Fruit fly (Drosophila melanogaster) whole organism, embryonic: ENCODE results near the gene CG13810.
A peak's percentile ranks its signal among the peaks of the same experiment; 100 is the strongest.

ENCODE experiments used
- Abd-B ChIP-seq: fragments of 200-800 bp; sonication (Bioruptor generic); optimal IDR thresholded peaks from 2 replicates; lab custom pipeline; 2018; ENCODE audit warnings: missing biosample characterization, mild to moderate bottlenecking, missing genetic modification characterization, moderate library complexity
- Bgb ChIP-seq: fragments of 200-800 bp; sonication (Bioruptor generic); IDR thresholded peaks from 2 replicates; pipeline ENCODE4 v1.3.6; 2022; ENCODE audit warnings: missing biosample characterization, missing genetic modification characterization; ENCODE audit not compliant: partially characterized antibody
- CG11723 ChIP-seq: fragments of 200-800 bp; sonication (Bioruptor generic); optimal IDR thresholded peaks from 2 replicates; lab custom pipeline; 2017; ENCODE audit warnings: missing biosample characterization, mild to moderate bottlenecking, missing genetic modification characterization
- CG12071 ChIP-seq: fragments of 200-800 bp; sonication (Bioruptor generic); optimal IDR thresholded peaks from 3 replicates; lab custom pipeline; 2018; ENCODE audit warnings: missing biosample characterization, mild to moderate bottlenecking, missing genetic modification characterization
- CG14965 ChIP-seq: fragments of 200-800 bp; sonication (Bioruptor generic); optimal IDR thresholded peaks from 2 replicates; lab custom pipeline; 2016; ENCODE audit warnings: missing biosample characterization, missing genetic modification characterization, borderline replicate concordance
- CG2129 ChIP-seq: fragments of 200-800 bp; sonication (Bioruptor generic); IDR thresholded peaks from 2 replicates; pipeline ENCODE4 v1.3.6; 2022; ENCODE audit warnings: missing biosample characterization, missing genetic modification characterization; ENCODE audit not compliant: partially characterized antibody
- CG34422 ChIP-seq: fragments of 200-800 bp; sonication (Bioruptor generic); IDR thresholded peaks from 3 replicates; pipeline ENCODE4 v1.3.6; 2022; ENCODE audit warnings: missing biosample characterization, missing genetic modification characterization
- CG4617 ChIP-seq: fragments of 200-800 bp; sonication (Bioruptor generic); optimal IDR thresholded peaks from 3 replicates; lab custom pipeline; 2016; ENCODE audit warnings: missing biosample characterization, missing genetic modification characterization, borderline replicate concordance
- CG5245 ChIP-seq: fragments of 200-800 bp; sonication (Bioruptor generic); optimal IDR thresholded peaks from 3 replicates; lab custom pipeline; 2016; ENCODE audit warnings: missing biosample characterization, missing genetic modification characterization
- CG6683 ChIP-seq: fragments of 200-800 bp; sonication (Bioruptor generic); optimal IDR thresholded peaks from 2 replicates; lab custom pipeline; 2017; ENCODE audit warnings: missing biosample characterization, mild to moderate bottlenecking, missing genetic modification characterization, missing genetic modification reagents
- CG7745 ChIP-seq: fragments of 200-800 bp; sonication (Bioruptor generic); optimal IDR thresholded peaks from 2 replicates; lab custom pipeline; 2018; ENCODE audit warnings: missing biosample characterization, mild to moderate bottlenecking, missing genetic modification characterization, moderate library complexity
- CG7963 ChIP-seq: fragments of 200-800 bp; sonication (Bioruptor generic); IDR thresholded peaks from 3 replicates; pipeline ENCODE4 v1.3.6; 2022; ENCODE audit warnings: missing biosample characterization, missing genetic modification characterization; ENCODE audit not compliant: partially characterized antibody
- CG8290 ChIP-seq, 3 experiments: fragments of 200-800 bp; sonication (Bioruptor generic); optimal IDR thresholded peaks; 2 replicates each; lab custom pipeline; 2016 to 2019; ENCODE audit warnings: missing biosample characterization in 3 of 3, missing genetic modification characterization in 3 of 3, mild to moderate bottlenecking in 2 of 3, moderate library complexity in 1 of 3
- CG9215 ChIP-seq: fragments of 200-800 bp; sonication (Bioruptor generic); IDR thresholded peaks from 2 replicates; pipeline ENCODE4 v1.3.6; 2022; ENCODE audit warnings: missing biosample characterization, missing genetic modification characterization
- CTCF ChIP-seq: fragments of 200-800 bp; sonication (Bioruptor generic); optimal IDR thresholded peaks from 2 replicates; lab custom pipeline; 2017; ENCODE audit warnings: missing biosample characterization, mild to moderate bottlenecking, missing genetic modification characterization, moderate library complexity
- CkIIα-i1 ChIP-seq: fragments of 200-800 bp; sonication (Bioruptor generic); IDR thresholded peaks from 2 replicates; pipeline ENCODE4 v1.3.6; 2022; ENCODE audit warnings: missing biosample characterization, missing genetic modification characterization
- CoRest ChIP-seq: fragments of 200-800 bp; sonication (Bioruptor generic); optimal IDR thresholded peaks from 3 replicates; lab custom pipeline; 2018; ENCODE audit warnings: missing biosample characterization, mild to moderate bottlenecking, missing genetic modification characterization, moderate library complexity
- D19A ChIP-seq: fragments of 200-800 bp; optimal IDR thresholded peaks from 3 replicates; lab custom pipeline; 2019; ENCODE audit warnings: missing biosample characterization, mild to moderate bottlenecking, missing genetic modification characterization, moderate library complexity
- Doc2 ChIP-seq: fragments of 200-800 bp; sonication (Bioruptor generic); IDR thresholded peaks from 2 replicates; pipeline ENCODE4 v1.3.6; 2022; ENCODE audit warnings: missing biosample characterization, missing genetic modification characterization
- Drgx ChIP-seq: fragments of 200-800 bp; sonication (Bioruptor generic); IDR thresholded peaks from 2 replicates; pipeline ENCODE4 v1.3.6; 2022; ENCODE audit warnings: missing biosample characterization, missing genetic modification characterization
- ERR ChIP-seq: fragments of 200-800 bp; sonication (Bioruptor generic); optimal IDR thresholded peaks from 2 replicates; lab custom pipeline; 2016; ENCODE audit warnings: missing biosample characterization, missing genetic modification characterization
- HHEX ChIP-seq: fragments of 200-800 bp; sonication (Bioruptor generic); optimal IDR thresholded peaks from 3 replicates; lab custom pipeline; 2017; ENCODE audit warnings: missing biosample characterization, mild to moderate bottlenecking, missing genetic modification characterization, missing genetic modification reagents
- HLH3B ChIP-seq: fragments of 200-800 bp; sonication (Bioruptor generic); IDR thresholded peaks from 2 replicates; pipeline ENCODE4 v1.3.6; 2022; ENCODE audit warnings: missing biosample characterization, missing genetic modification characterization
- Hr51 ChIP-seq, 2 experiments: fragments of 200-800 bp; sonication (Bioruptor generic); optimal IDR thresholded peaks; 2 replicates in 1 of 2; 3 replicates in 1 of 2; lab custom pipeline; 2016 to 2018; ENCODE audit warnings: missing biosample characterization in 2 of 2, missing genetic modification characterization in 2 of 2, mild to moderate bottlenecking in 1 of 2, moderate library complexity in 1 of 2
- Oli ChIP-seq: fragments of 200-800 bp; sonication (Bioruptor generic); optimal IDR thresholded peaks from 2 replicates; lab custom pipeline; 2018; ENCODE audit warnings: missing biosample characterization, mild to moderate bottlenecking, missing genetic modification characterization, moderate library complexity
- Pdp1 ChIP-seq, 2 experiments: fragments of 200-800 bp; sonication (Bioruptor generic); optimal IDR thresholded peaks; 3 replicates each; lab custom pipeline; 2016; ENCODE audit warnings: missing biosample characterization in 2 of 2, missing genetic modification characterization in 2 of 2, mild to moderate bottlenecking in 1 of 2, moderate library complexity in 1 of 2
- Poxn ChIP-seq: fragments of 200-800 bp; sonication (Bioruptor generic); IDR thresholded peaks from 2 replicates; pipeline ENCODE4 v1.3.6; 2022; ENCODE audit warnings: missing biosample characterization, missing genetic modification characterization
- Sox102F ChIP-seq: fragments of 200-800 bp; sonication (Bioruptor generic); optimal IDR thresholded peaks from 2 replicates; lab custom pipeline; 2018; ENCODE audit warnings: missing biosample characterization, mild to moderate bottlenecking, missing genetic modification characterization, moderate library complexity
- Trl ChIP-seq, 3 experiments: fragments of >200 bp in 2 of 3; fragments of 200-800 bp in 1 of 3; sonication (Bioruptor generic) in 1 of 3; optimal IDR thresholded peaks; 2 replicates in 1 of 3; 3 replicates in 2 of 3; lab custom pipeline; 2016 to 2017; ENCODE audit warnings: missing biosample characterization in 1 of 3, missing genetic modification characterization in 1 of 3
- al ChIP-seq: fragments of 200-800 bp; sonication (Bioruptor generic); IDR thresholded peaks from 2 replicates; pipeline ENCODE4 v1.3.6; 2022; ENCODE audit warnings: missing biosample characterization, missing genetic modification characterization
- amos ChIP-seq: fragments of 200-800 bp; sonication (Bioruptor generic); IDR thresholded peaks from 2 replicates; pipeline ENCODE4 v1.3.6; 2022; ENCODE audit warnings: missing biosample characterization, missing genetic modification characterization; ENCODE audit not compliant: partially characterized antibody
- bab2 ChIP-seq: fragments of 200-800 bp; sonication (Bioruptor generic); optimal IDR thresholded peaks from 2 replicates; lab custom pipeline; 2016; ENCODE audit warnings: missing biosample characterization, missing genetic modification characterization
- bsh ChIP-seq, 2 experiments: fragments of 200-800 bp; sonication (Bioruptor generic); optimal IDR thresholded peaks; 2 replicates each; lab custom pipeline; 2017 to 2018; ENCODE audit warnings: mild to moderate bottlenecking in 2 of 2, missing biosample characterization in 2 of 2, missing genetic modification characterization in 2 of 2, moderate library complexity in 1 of 2
- chinmo ChIP-seq: fragments of 200-800 bp; sonication (Bioruptor generic); IDR thresholded peaks from 4 replicates; pipeline ENCODE4 v1.3.6; 2022; ENCODE audit warnings: missing biosample characterization, missing genetic modification characterization; ENCODE audit not compliant: partially characterized antibody
- da ChIP-seq: fragments of 200-800 bp; sonication (Bioruptor generic); optimal IDR thresholded peaks from 2 replicates; lab custom pipeline; 2016; ENCODE audit warnings: missing biosample characterization, missing genetic modification characterization
- gem ChIP-seq: fragments of 200-800 bp; sonication (Bioruptor generic); optimal IDR thresholded peaks from 2 replicates; lab custom pipeline; 2019; ENCODE audit warnings: missing biosample characterization, mild to moderate bottlenecking, missing genetic modification characterization, moderate library complexity
- kah ChIP-seq: fragments of 200-800 bp; sonication (Bioruptor generic); optimal IDR thresholded peaks from 2 replicates; lab custom pipeline; 2018; ENCODE audit warnings: missing biosample characterization, mild to moderate bottlenecking, missing genetic modification characterization
- kni ChIP-seq: fragments of 200-800 bp; sonication (Bioruptor generic); optimal IDR thresholded peaks from 3 replicates; lab custom pipeline; 2017; ENCODE audit warnings: mild to moderate bottlenecking, missing biosample characterization, missing genetic modification reagents, missing genetic modification characterization
- nerfin-2 ChIP-seq: fragments of 200-800 bp; sonication (Bioruptor generic); IDR thresholded peaks from 2 replicates; pipeline ENCODE4 v1.3.6; 2022; ENCODE audit warnings: missing biosample characterization, missing genetic modification characterization; ENCODE audit not compliant: partially characterized antibody
- nom ChIP-seq: fragments of 200-800 bp; sonication (Bioruptor generic); optimal IDR thresholded peaks from 2 replicates; lab custom pipeline; 2017; ENCODE audit warnings: missing biosample characterization, missing genetic modification characterization, mild to moderate bottlenecking, moderate library complexity, missing genetic modification reagents
- pan ChIP-seq, 4 experiments: fragments of >200 bp in 3 of 4; fragments of 200-800 bp in 1 of 4; sonication (Bioruptor generic) in 1 of 4; optimal IDR thresholded peaks in 3 of 4; IDR thresholded peaks in 1 of 4; 2 replicates each; pipeline versions ENCODE4 v1.3.6 to Lab custom; 2017 to 2022; ENCODE audit warnings: missing biosample characterization in 2 of 4, missing genetic modification characterization in 2 of 4, mixed read lengths in 1 of 4
- row ChIP-seq: fragments of 200-800 bp; sonication (Bioruptor generic); IDR thresholded peaks from 3 replicates; pipeline ENCODE4 v1.3.6; 2022; ENCODE audit warnings: missing biosample characterization, missing genetic modification characterization
- shn ChIP-seq: fragments of 200-800 bp; sonication (Bioruptor generic); optimal IDR thresholded peaks from 3 replicates; lab custom pipeline; 2016; ENCODE audit warnings: missing biosample characterization, missing genetic modification characterization
- sna ChIP-seq: fragments of 200-800 bp; sonication (Bioruptor generic); IDR thresholded peaks from 2 replicates; pipeline ENCODE4 v1.3.6; 2022; ENCODE audit warnings: missing biosample characterization, missing genetic modification characterization; ENCODE audit not compliant: partially characterized antibody
- tgo ChIP-seq: fragments of 200-800 bp; sonication (Bioruptor generic); IDR thresholded peaks from 3 replicates; pipeline ENCODE4 v1.3.6; 2022; ENCODE audit warnings: missing biosample characterization, missing genetic modification characterization
- tin ChIP-seq: fragments of 200-800 bp; sonication (Bioruptor generic); optimal IDR thresholded peaks from 3 replicates; lab custom pipeline; 2016; ENCODE audit warnings: missing biosample characterization, missing genetic modification characterization
- tll ChIP-seq, 2 experiments: fragments of 200-800 bp in 1 of 2; fragments of >200 bp in 1 of 2; sonication (Bioruptor generic) in 1 of 2; optimal IDR thresholded peaks; 2 replicates each; lab custom pipeline; 2017 to 2019; ENCODE audit warnings: missing biosample characterization in 2 of 2, missing genetic modification characterization in 2 of 2, mild to moderate bottlenecking in 1 of 2, moderate library complexity in 1 of 2
- ttk ChIP-seq: fragments of 200-800 bp; sonication (Bioruptor generic); IDR thresholded peaks from 2 replicates; pipeline ENCODE4 v2.1.2; 2022; ENCODE audit warnings: missing biosample characterization, missing genetic modification characterization

The CG13810 gene

DNA sequence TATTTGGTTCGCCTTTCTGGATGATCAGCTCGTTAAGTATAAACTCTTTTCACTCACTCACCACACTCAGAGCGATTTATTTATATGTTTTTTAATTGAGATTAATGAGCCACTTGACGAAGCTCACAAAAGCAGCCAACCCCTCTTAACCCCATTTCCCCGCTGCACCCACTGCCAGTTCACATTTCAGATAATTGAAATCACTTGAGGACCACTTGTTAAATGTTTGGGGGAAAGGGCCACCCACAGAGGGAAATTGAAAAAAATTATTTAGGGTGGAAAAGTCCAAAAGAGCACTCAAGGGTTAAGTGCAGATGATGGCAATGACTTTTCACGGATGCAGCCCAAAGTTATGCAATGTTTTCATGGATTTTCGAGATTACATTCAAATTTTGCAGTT, 33.0 kb upstream of the CG13810 start (continued):
- TF ChIP-seq gem (tag; lab: Kevin White, UChicago) = peak; percentile 8
- no peak for TF ChIP-seq CG12071
- peak; percentile 9 for TF ChIP-seq tin (GFP tag; lab: Kevin White, UChicago)
- TF ChIP-seq kah (GFP tag; lab: Kevin White, UChicago) = peak; percentile 83
- no peak for TF ChIP-seq sna (GFP tag; lab: Robert Waterston, UW)
- TF ChIP-seq CG11723 (GFP tag; lab: Kevin White, UChicago) = no peak
- peak; percentile 28; the same call in 2 of the 3 replicates for TF ChIP-seq row
- TF ChIP-seq CG2129 (GFP tag; lab: Robert Waterston, UW) = no peak
- no peak for TF ChIP-seq kni
- no peak for TF ChIP-seq Bgb (GFP tag; lab: Robert Waterston, UW)
- TF ChIP-seq shn (GFP tag; lab: Kevin White, UChicago) = no peak
- TF ChIP-seq CG4617 (GFP tag; lab: Kevin White, UChicago) = no peak
- no peak for TF ChIP-seq pan (optimal IDR thresholded peaks at IDR 0.05; lab: Kevin White, UChicago)
- TF ChIP-seq pan (GFP tag; optimal IDR thresholded peaks at IDR 0.05 in 1 of 2, IDR thresholded peaks at IDR 0.05 in 1 of 2) = peak in 1 of 2 experiments; percentile 54
- TF ChIP-seq nerfin-2 (GFP tag; lab: Robert Waterston, UW) = no peak
- no peak for TF ChIP-seq tll (GFP tag; optimal IDR thresholded peaks at IDR 0.05; lab: Kevin White, UChicago)
- no peak for TF ChIP-seq CG14965 (GFP tag; lab: Kevin White, UChicago)
- TF ChIP-seq CG5245 (GFP tag; lab: Kevin White, UChicago) = no peak
- TF ChIP-seq CG8290 (GFP tag; optimal IDR thresholded peaks at IDR 0.05; lab: Kevin White, UChicago) = no peak
- TF ChIP-seq CG8290 (tag; optimal IDR thresholded peaks at IDR 0.05; lab: Kevin White, UChicago) = peak in 1 of 2 experiments; percentile 46
- TF ChIP-seq CG34422 = no peak
- TF ChIP-seq CTCF (GFP tag; lab: Kevin White, UChicago) = no peak
- peak; percentile 42 for TF ChIP-seq Drgx
- TF ChIP-seq HLH3B = peak; percentile 7; the same call in 1 of the 2 replicates
- no peak for TF ChIP-seq da
- no peak for TF ChIP-seq CG6683
- no peak for TF ChIP-seq Poxn
- TF ChIP-seq Pdp1 (GFP tag; optimal IDR thresholded peaks at IDR 0.05; lab: Kevin White, UChicago) = peak in 1 of 2 experiments; percentile 17
- no peak for TF ChIP-seq D19A (tag; lab: Kevin White, UChicago)
- peak; percentile 12 for TF ChIP-seq Abd-B (GFP tag; lab: Kevin White, UChicago)
- TF ChIP-seq HHEX (GFP tag; lab: Kevin White, UChicago) = no peak
- TF ChIP-seq Oli (tag; lab: Kevin White, UChicago) = peak; percentile 18
- TF ChIP-seq Trl (optimal IDR thresholded peaks at IDR 0.05; lab: Kevin White, UChicago) = no peak
- no peak for TF ChIP-seq Trl (GFP tag; optimal IDR thresholded peaks at IDR 0.05; lab: Kevin White, UChicago)
- no peak for TF ChIP-seq al (GFP tag; lab: Robert Waterston, UW)
- TF ChIP-seq bab2 (GFP tag; lab: Kevin White, UChicago) = no peak
- peak; percentile 71 for TF ChIP-seq CG9215 (GFP tag; lab: Robert Waterston, UW)
- no peak for TF ChIP-seq tgo (GFP tag; lab: Robert Waterston, UW)
- TF ChIP-seq ERR = no peak
- TF ChIP-seq CoRest (tag; lab: Kevin White, UChicago) = no peak
- TF ChIP-seq Sox102F (GFP tag; lab: Kevin White, UChicago) = peak; percentile 35
- TF ChIP-seq bsh (GFP tag; optimal IDR thresholded peaks at IDR 0.05; lab: Kevin White, UChicago) = peak in 1 of 2 experiments; percentile 6
- no peak for TF ChIP-seq CG7745 (tag; lab: Kevin White, UChicago)
- TF ChIP-seq Doc2 (GFP tag; lab: Robert Waterston, UW) = no peak
- no peak for TF ChIP-seq nom (GFP tag; lab: Kevin White, UChicago)
- peak in 1 of 2 experiments; percentile 13 for TF ChIP-seq Hr51 (GFP tag; optimal IDR thresholded peaks at IDR 0.05; lab: Kevin White, UChicago)
- TF ChIP-seq CkIIα-i1 (GFP tag; lab: Robert Waterston, UW) = no peak
- TF ChIP-seq CG7963 (GFP tag; lab: Robert Waterston, UW) = no peak
- TF ChIP-seq amos (GFP tag; lab: Robert Waterston, UW) = no peak
- TF ChIP-seq ttk (GFP tag; lab: Robert Waterston, UW) = peak; percentile 39; the same call in 1 of the 2 replicates
- TF ChIP-seq chinmo (GFP tag; lab: Robert Waterston, UW) = 0 out of 4 replicates have a peak, but pooled peaks have one; percentile 49
